Fruit fly (Drosophila melanogaster) whole organism, pupa: ENCODE measurements around the gene CG7420.

ENCODE experiments used
- CG10348 ChIP-seq: fragments of 200-800 bp; sonication (Bioruptor generic); IDR thresholded peaks from 2 replicates; pipeline ENCODE4 v1.3.6; 2022; ENCODE audit warnings: missing biosample characterization, missing genetic modification characterization
- CG12605 ChIP-seq: fragments of 200-800 bp; sonication (Bioruptor generic); IDR thresholded peaks from 2 replicates; pipeline ENCODE4 v1.3.6; 2022; ENCODE audit warnings: missing biosample characterization, missing genetic modification characterization
- CG13204 ChIP-seq: fragments of 200-800 bp; sonication (Bioruptor generic); optimal IDR thresholded peaks from 2 replicates; lab custom pipeline; 2018; ENCODE audit warnings: missing biosample characterization, mild to moderate bottlenecking, missing genetic modification characterization, moderate library complexity
- CG14655 ChIP-seq: fragments of 200-800 bp; sonication (Bioruptor generic); optimal IDR thresholded peaks from 3 replicates; lab custom pipeline; 2017; ENCODE audit warnings: mild to moderate bottlenecking, missing biosample characterization, missing genetic modification reagents, missing genetic modification characterization
- CG15710 ChIP-seq: fragments of 200-800 bp; sonication (Bioruptor generic); optimal IDR thresholded peaks from 2 replicates; lab custom pipeline; 2018; ENCODE audit warnings: missing biosample characterization, mild to moderate bottlenecking, missing genetic modification characterization, moderate library complexity
- CG17806 ChIP-seq: fragments of 200-800 bp; sonication (Bioruptor generic); optimal IDR thresholded peaks from 2 replicates; lab custom pipeline; 2018; ENCODE audit warnings: missing biosample characterization, mild to moderate bottlenecking, missing genetic modification characterization, moderate library complexity
- CG32121 ChIP-seq: fragments of 200-800 bp; sonication (Bioruptor generic); IDR thresholded peaks from 2 replicates; pipeline ENCODE4 v1.3.6; 2022; ENCODE audit warnings: missing biosample characterization, missing genetic modification characterization
- CG34367 ChIP-seq: fragments of 200-800 bp; sonication (Bioruptor generic); optimal IDR thresholded peaks from 2 replicates; lab custom pipeline; 2018; ENCODE audit warnings: missing biosample characterization, mild to moderate bottlenecking, missing genetic modification characterization
- CG4496 ChIP-seq: fragments of 200-800 bp; sonication (Bioruptor generic); IDR thresholded peaks from 3 replicates; pipeline ENCODE4 v1.3.6; 2022; ENCODE audit warnings: missing biosample characterization, missing genetic modification characterization
- CG8159 ChIP-seq: fragments of 200-800 bp; sonication (Bioruptor generic); optimal IDR thresholded peaks from 3 replicates; lab custom pipeline; 2018; ENCODE audit warnings: missing biosample characterization, mild to moderate bottlenecking, missing genetic modification characterization, moderate library complexity
- CG8301 ChIP-seq: fragments of 200-800 bp; sonication (Bioruptor generic); optimal IDR thresholded peaks from 2 replicates; lab custom pipeline; 2018; ENCODE audit warnings: missing biosample characterization, mild to moderate bottlenecking, missing genetic modification characterization
- CG9948 ChIP-seq: fragments of 200-800 bp; sonication (Bioruptor generic); optimal IDR thresholded peaks from 2 replicates; lab custom pipeline; 2018; ENCODE audit warnings: missing biosample characterization, mild to moderate bottlenecking, missing genetic modification characterization, moderate library complexity
- D1 ChIP-seq: fragments of 200-800 bp; sonication (Bioruptor generic); optimal IDR thresholded peaks from 2 replicates; lab custom pipeline; 2018; ENCODE audit warnings: missing biosample characterization, mild to moderate bottlenecking, missing genetic modification characterization, moderate library complexity
- EcR ChIP-seq: fragments of 200-800 bp; sonication (Bioruptor generic); optimal IDR thresholded peaks from 3 replicates; lab custom pipeline; 2019; ENCODE audit warnings: missing biosample characterization, missing genetic modification characterization, mild to moderate bottlenecking, moderate library complexity, missing genetic modification reagents
- Ets98B ChIP-seq: fragments of 200-800 bp; sonication (Bioruptor generic); IDR thresholded peaks from 2 replicates; pipeline ENCODE4 v1.3.6; 2022; ENCODE audit warnings: missing biosample characterization, missing genetic modification characterization
- Pif1A ChIP-seq: fragments of 200-800 bp; sonication (Bioruptor generic); optimal IDR thresholded peaks from 3 replicates; lab custom pipeline; 2016; ENCODE audit warnings: missing biosample characterization, missing genetic modification characterization
- Pif1B ChIP-seq: fragments of 200-800 bp; sonication (Bioruptor generic); optimal IDR thresholded peaks from 3 replicates; lab custom pipeline; 2016; ENCODE audit warnings: missing biosample characterization, missing genetic modification characterization
- Snoo ChIP-seq: fragments of 200-800 bp; sonication (Bioruptor generic); optimal IDR thresholded peaks from 3 replicates; lab custom pipeline; 2017; ENCODE audit warnings: missing biosample characterization, mild to moderate bottlenecking, missing genetic modification characterization, inconsistent platforms
- fd96Ca ChIP-seq: fragments of 200-800 bp; sonication (Bioruptor generic); IDR thresholded peaks from 3 replicates; pipeline ENCODE4 v1.3.6; 2022; ENCODE audit warnings: missing biosample characterization, missing genetic modification characterization
- gl ChIP-seq: fragments of 200-800 bp; sonication (Bioruptor generic); optimal IDR thresholded peaks from 2 replicates; lab custom pipeline; 2018; ENCODE audit warnings: missing biosample characterization, mild to moderate bottlenecking, missing genetic modification characterization
- rn ChIP-seq: fragments of 200-800 bp; sonication (Bioruptor generic); IDR thresholded peaks from 2 replicates; pipeline ENCODE4 v1.3.6; 2022; ENCODE audit warnings: missing biosample characterization, missing genetic modification characterization

CG7420 gene

dm6 chr2L:1473427-1473826 lies 29.3 kb downstream of the CG7420 start:
- peak; percentile 45 for TF ChIP-seq CG15710 (tag; lab: Kevin White, UChicago)
- TF ChIP-seq rn = no peak
- TF ChIP-seq CG4496 (GFP tag; lab: Robert Waterston, UW) = peak; percentile 16; the same call in 1 of the 3 replicates
- TF ChIP-seq CG10348 (GFP tag; lab: Robert Waterston, UW) = no peak
- no peak for TF ChIP-seq Ets98B (GFP tag; lab: Robert Waterston, UW)
- no peak for TF ChIP-seq Pif1B (GFP tag; lab: Kevin White, UChicago)
- peak; percentile 33 for TF ChIP-seq CG17806
- no peak for TF ChIP-seq CG9948 (tag; lab: Kevin White, UChicago)
- TF ChIP-seq fd96Ca = no peak
- TF ChIP-seq CG8159 (tag; lab: Kevin White, UChicago) = peak; percentile 60
- no peak for TF ChIP-seq gl (tag; lab: Kevin White, UChicago)
- TF ChIP-seq CG14655 (GFP tag; lab: Kevin White, UChicago) = no peak
- TF ChIP-seq CG8301 (tag; lab: Kevin White, UChicago) = no peak
- TF ChIP-seq CG34367 (tag; lab: Kevin White, UChicago) = no peak
- no peak for TF ChIP-seq CG12605 (GFP tag; lab: Robert Waterston, UW)
- TF ChIP-seq CG13204 = no peak
- no peak for TF ChIP-seq EcR
- TF ChIP-seq CG32121 (GFP tag; lab: Robert Waterston, UW) = no peak
- no peak for TF ChIP-seq D1 (tag; lab: Kevin White, UChicago)
- TF ChIP-seq Pif1A = peak; percentile 35
- TF ChIP-seq Snoo (tag; lab: Kevin White, UChicago) = peak; percentile 64

dm6 chr2L:1470772-1471171 lies 31.9 kb downstream of the CG7420 start:
- TF ChIP-seq CG32121 (GFP tag; lab: Robert Waterston, UW) = no peak
- no peak for TF ChIP-seq EcR
- TF ChIP-seq CG8301 (tag; lab: Kevin White, UChicago) = peak; percentile 56
- TF ChIP-seq Ets98B (GFP tag; lab: Robert Waterston, UW) = peak; percentile 40; the same call in 1 of the 2 replicates
- no peak for TF ChIP-seq CG10348 (GFP tag; lab: Robert Waterston, UW)
- TF ChIP-seq fd96Ca = peak; percentile 50; the same call in 1 of the 3 replicates
- peak; percentile 78 for TF ChIP-seq CG9948 (tag; lab: Kevin White, UChicago)
- peak; percentile 77 for TF ChIP-seq Pif1A
- TF ChIP-seq CG14655 (GFP tag; lab: Kevin White, UChicago) = peak; percentile 60
- peak; percentile 31; the same call in 1 of the 2 replicates for TF ChIP-seq rn
- peak; percentile 78 for TF ChIP-seq CG15710 (tag; lab: Kevin White, UChicago)
- peak; percentile 76 for TF ChIP-seq CG4496 (GFP tag; lab: Robert Waterston, UW)
- peak; percentile 12 for TF ChIP-seq CG13204
- peak; percentile 78 for TF ChIP-seq Pif1B (GFP tag; lab: Kevin White, UChicago)
- TF ChIP-seq CG12605 (GFP tag; lab: Robert Waterston, UW) = no peak; the same call in 1 of the 2 replicates
- peak; percentile 64 for TF ChIP-seq gl (tag; lab: Kevin White, UChicago)
- peak; percentile 80 for TF ChIP-seq CG34367 (tag; lab: Kevin White, UChicago)
- TF ChIP-seq D1 (tag; lab: Kevin White, UChicago) = no peak
- TF ChIP-seq CG8159 (tag; lab: Kevin White, UChicago) = peak; percentile 86
- peak; percentile 70 for TF ChIP-seq Snoo (tag; lab: Kevin White, UChicago)
- TF ChIP-seq CG17806 = peak; percentile 86
- TF ChIP-seq, all 21 proteins: peak for 16

- no peak for TF ChIP-seq EcR
- TF ChIP-seq CG34367 (tag; lab: Kevin White, UChicago) = no peak
- no peak for TF ChIP-seq CG10348 (GFP tag; lab: Robert Waterston, UW)
- TF ChIP-seq CG12605 (GFP tag; lab: Robert Waterston, UW) = no peak
- peak; percentile 25 for TF ChIP-seq Pif1A
- no peak for TF ChIP-seq Pif1B (GFP tag; lab: Kevin White, UChicago)
- no peak for TF ChIP-seq CG32121 (GFP tag; lab: Robert Waterston, UW)
- no peak for TF ChIP-seq Ets98B (GFP tag; lab: Robert Waterston, UW)
- TF ChIP-seq CG8159 (tag; lab: Kevin White, UChicago) = peak; percentile 40
- TF ChIP-seq CG8301 (tag; lab: Kevin White, UChicago) = no peak
- TF ChIP-seq CG17806 = no peak
- peak; percentile 12 for TF ChIP-seq CG9948 (tag; lab: Kevin White, UChicago)
- TF ChIP-seq CG14655 (GFP tag; lab: Kevin White, UChicago) = no peak
- no peak for TF ChIP-seq rn
- TF ChIP-seq CG15710 (tag; lab: Kevin White, UChicago) = peak; percentile 8
- no peak for TF ChIP-seq CG4496 (GFP tag; lab: Robert Waterston, UW)
- TF ChIP-seq Snoo (tag; lab: Kevin White, UChicago) = no peak
- no peak for TF ChIP-seq D1 (tag; lab: Kevin White, UChicago)
- TF ChIP-seq CG13204 = no peak
These were observed 32.7 kb downstream of the CG7420 start for dm6 chr2L:1470009-1470408.

- TF ChIP-seq CG8301 (tag; lab: Kevin White, UChicago) (no peak), CG10348 (GFP tag; lab: Robert Waterston, UW) (no peak), CG12605 (GFP tag; lab: Robert Waterston, UW) (no peak), CG9948 (tag; lab: Kevin White, UChicago) (no peak), CG15710 (tag; lab: Kevin White, UChicago) (no peak), D1 (tag; lab: Kevin White, UChicago) (no peak), Snoo (tag; lab: Kevin White, UChicago) (no peak), fd96Ca (no peak), rn (no peak), CG17806 (no peak), EcR (no peak), gl (tag; lab: Kevin White, UChicago) (no peak), CG13204 (no peak), CG32121 (GFP tag; lab: Robert Waterston, UW) (no peak)
These were observed 39.3 kb downstream of the CG7420 start for dm6 chr2L:1463362-1463908.

- TF ChIP-seq Pif1B (GFP tag; lab: Kevin White, UChicago) (no peak), CG4496 (GFP tag; lab: Robert Waterston, UW) (no peak), CG14655 (GFP tag; lab: Kevin White, UChicago) (peak; percentile 17), rn (no peak), CG12605 (GFP tag; lab: Robert Waterston, UW) (no peak), CG34367 (tag; lab: Kevin White, UChicago) (no peak), CG17806 (no peak), EcR (no peak)
These were observed 40.6 kb downstream of the CG7420 start for dm6 chr2L:1462136-1462535.
